Worm (Caenorhabditis elegans): ENCODE results near the gene reps-1.

Gene reps-1

ce11 chrV:18981736-18982135 lies 8.6 kb downstream of the reps-1 start:
- TF ChIP-seq ref-1 (GFP tag; conservative IDR thresholded peaks at IDR 0.05): no peak
- TF ChIP-seq flt-1 (GFP tag; IDR thresholded peaks at IDR 0.05): no peak
- TF ChIP-seq T22C8.4 (GFP tag; IDR thresholded peaks at IDR 0.05): no peak
- TF ChIP-seq ztf-23 (GFP tag; IDR thresholded peaks at IDR 0.05): no peak
- TF ChIP-seq cog-1 (tag; optimal IDR thresholded peaks at IDR 0.05): no peak
- no peak for TF ChIP-seq med-1 (GFP tag; optimal IDR thresholded peaks at IDR 0.05; ENCODE audit: insufficient read depth)
- TF ChIP-seq ztf-29 (GFP tag; IDR thresholded peaks at IDR 0.05): no peak
- no peak for TF ChIP-seq tab-1 (GFP tag; IDR thresholded peaks at IDR 0.05)
- no peak for TF ChIP-seq klf-2 (GFP tag; conservative IDR thresholded peaks at IDR 0.05)

ce11 chrV:18980980-18981529 lies 9.2 kb downstream of the reps-1 start, which contains the start of the genes mrps-35 and sws-1:
Gene mrps-35, plus strand, starts transcription at chrV:18981306.
Gene sws-1, minus strand, starts transcription at chrV:18981479.
- TF ChIP-seq klf-2 (GFP tag; conservative IDR thresholded peaks at IDR 0.05): 0 out of 2 replicates have a peak, but pooled peaks have one; percentile 49
- TF ChIP-seq ref-1 (GFP tag; conservative IDR thresholded peaks at IDR 0.05): no peak
- TF ChIP-seq med-1 (GFP tag; optimal IDR thresholded peaks at IDR 0.05; ENCODE audit: insufficient read depth): no peak
- peak; percentile 57; the same call in 1 of the 2 replicates for TF ChIP-seq flt-1 (GFP tag; IDR thresholded peaks at IDR 0.05)
- TF ChIP-seq tab-1 (GFP tag; IDR thresholded peaks at IDR 0.05): no peak
- no peak for TF ChIP-seq cog-1 (tag; optimal IDR thresholded peaks at IDR 0.05)
- TF ChIP-seq T22C8.4 (GFP tag; IDR thresholded peaks at IDR 0.05): peak; percentile 30; the same call in 1 of the 2 replicates
- 0 out of 2 replicates have a peak, but pooled peaks have one; percentile 24 for TF ChIP-seq ztf-29 (GFP tag; IDR thresholded peaks at IDR 0.05)
- 0 out of 2 replicates have a peak, but pooled peaks have one; percentile 34 for TF ChIP-seq ztf-23 (GFP tag; IDR thresholded peaks at IDR 0.05)

- TF ChIP-seq tab-1 (GFP tag; IDR thresholded peaks at IDR 0.05): peak; percentile 60; the same call in 1 of the 2 replicates
- 0 out of 2 replicates have a peak, but pooled peaks have one; percentile 15 for TF ChIP-seq flt-1 (GFP tag; IDR thresholded peaks at IDR 0.05)
Measured at ce11 chrV:18980091-18980490, 10.2 kb downstream of the reps-1 start.

- TF ChIP-seq med-1 (GFP tag; optimal IDR thresholded peaks at IDR 0.05; ENCODE audit: insufficient read depth): no peak
- no peak for TF ChIP-seq ztf-23 (GFP tag; IDR thresholded peaks at IDR 0.05)
- TF ChIP-seq klf-2 (GFP tag; conservative IDR thresholded peaks at IDR 0.05): no peak
- no peak for TF ChIP-seq tab-1 (GFP tag; IDR thresholded peaks at IDR 0.05)
- no peak for TF ChIP-seq ztf-29 (GFP tag; IDR thresholded peaks at IDR 0.05)
- no peak for TF ChIP-seq cog-1 (tag; optimal IDR thresholded peaks at IDR 0.05)
- TF ChIP-seq T22C8.4 (GFP tag; IDR thresholded peaks at IDR 0.05): no peak
- no peak for TF ChIP-seq flt-1 (GFP tag; IDR thresholded peaks at IDR 0.05)
- TF ChIP-seq ref-1 (GFP tag; conservative IDR thresholded peaks at IDR 0.05): no peak
Measured at ce11 chrV:18978301-18978700, 12.0 kb downstream of the reps-1 start.

ce11 chrV:18977876-18978275 lies 12.4 kb downstream of the reps-1 start, which contains the start of gene Y39B6A.41:
Gene Y39B6A.41, minus strand, starts transcription at chrV:18977976.
- TF ChIP-seq T22C8.4 (GFP tag; IDR thresholded peaks at IDR 0.05) (no peak), ztf-23 (GFP tag; IDR thresholded peaks at IDR 0.05) (no peak), flt-1 (GFP tag; IDR thresholded peaks at IDR 0.05) (no peak), med-1 (GFP tag; optimal IDR thresholded peaks at IDR 0.05; ENCODE audit: insufficient read depth) (no peak)

ce11 chrV:18976539-18976938 lies 13.8 kb downstream of the reps-1 start:
- TF ChIP-seq ref-1 (GFP tag; conservative IDR thresholded peaks at IDR 0.05) (no peak), cog-1 (tag; optimal IDR thresholded peaks at IDR 0.05) (no peak), flt-1 (GFP tag; IDR thresholded peaks at IDR 0.05) (no peak), ztf-23 (GFP tag; IDR thresholded peaks at IDR 0.05) (no peak), tab-1 (GFP tag; IDR thresholded peaks at IDR 0.05) (no peak), med-1 (GFP tag; optimal IDR thresholded peaks at IDR 0.05; ENCODE audit: insufficient read depth) (no peak), ztf-29 (GFP tag; IDR thresholded peaks at IDR 0.05) (no peak), T22C8.4 (GFP tag; IDR thresholded peaks at IDR 0.05) (no peak), klf-2 (GFP tag; conservative IDR thresholded peaks at IDR 0.05) (no peak)

ce11 chrV:18969590-18970105 lies 20.7 kb downstream of the reps-1 start, which contains the start of gene Y39B6A.42:
Gene Y39B6A.42, minus strand, starts transcription at chrV:18969640.
- no peak for TF ChIP-seq med-1 (GFP tag; optimal IDR thresholded peaks at IDR 0.05; ENCODE audit: insufficient read depth)
- no peak for TF ChIP-seq ztf-29 (GFP tag; IDR thresholded peaks at IDR 0.05)
- TF ChIP-seq flt-1 (GFP tag; IDR thresholded peaks at IDR 0.05): no peak
- TF ChIP-seq cog-1 (tag; optimal IDR thresholded peaks at IDR 0.05): no peak
- no peak for TF ChIP-seq tab-1 (GFP tag; IDR thresholded peaks at IDR 0.05)
- no peak for TF ChIP-seq ztf-23 (GFP tag; IDR thresholded peaks at IDR 0.05)
- no peak for TF ChIP-seq klf-2 (GFP tag; conservative IDR thresholded peaks at IDR 0.05)
- no peak for TF ChIP-seq T22C8.4 (GFP tag; IDR thresholded peaks at IDR 0.05)
- no peak for TF ChIP-seq ref-1 (GFP tag; conservative IDR thresholded peaks at IDR 0.05)

- TF ChIP-seq T22C8.4 (GFP tag; IDR thresholded peaks at IDR 0.05): peak; percentile 54
- no peak for TF ChIP-seq ref-1 (GFP tag; conservative IDR thresholded peaks at IDR 0.05)
- peak; percentile 84 for TF ChIP-seq cog-1 (tag; optimal IDR thresholded peaks at IDR 0.05)
- 0 out of 2 replicates have a peak, but pooled peaks have one; percentile 62 for TF ChIP-seq tab-1 (GFP tag; IDR thresholded peaks at IDR 0.05)
- 0 out of 2 replicates have a peak, but pooled peaks have one; percentile 17 for TF ChIP-seq klf-2 (GFP tag; conservative IDR thresholded peaks at IDR 0.05)
- TF ChIP-seq flt-1 (GFP tag; IDR thresholded peaks at IDR 0.05): peak; percentile 88
- TF ChIP-seq ztf-29 (GFP tag; IDR thresholded peaks at IDR 0.05): no peak
- peak; percentile 83 for TF ChIP-seq ztf-23 (GFP tag; IDR thresholded peaks at IDR 0.05)
- TF ChIP-seq med-1 (GFP tag; optimal IDR thresholded peaks at IDR 0.05; ENCODE audit: insufficient read depth): no peak
Measured at ce11 chrV:18967479-18968056, 22.7 kb downstream of the reps-1 start, which contains the start of gene Y39B6A.43. Gene Y39B6A.43, minus strand, starts transcription at chrV:18967829.

- TF ChIP-seq tab-1 (GFP tag; IDR thresholded peaks at IDR 0.05) (no peak), flt-1 (GFP tag; IDR thresholded peaks at IDR 0.05) (no peak), klf-2 (GFP tag; conservative IDR thresholded peaks at IDR 0.05) (no peak), ref-1 (GFP tag; conservative IDR thresholded peaks at IDR 0.05) (no peak), cog-1 (tag; optimal IDR thresholded peaks at IDR 0.05) (no peak), T22C8.4 (GFP tag; IDR thresholded peaks at IDR 0.05) (no peak), ztf-29 (GFP tag; IDR thresholded peaks at IDR 0.05) (no peak), ztf-23 (GFP tag; IDR thresholded peaks at IDR 0.05) (no peak), med-1 (GFP tag; optimal IDR thresholded peaks at IDR 0.05; ENCODE audit: insufficient read depth) (no peak)
Measured at ce11 chrV:18960072-18960471, 30.2 kb downstream of the reps-1 start, which contains the start of gene ztf-20. Gene ztf-20, minus strand, starts transcription at chrV:18960172.
